Worm (Caenorhabditis elegans) whole organism, midembryonic: ENCODE data around the gene hmg-1.2.

ENCODE experiments used
- T22C8.4 ChIP-seq: fragments of 200-800 bp; sonication (Bioruptor generic); IDR thresholded peaks from 2 replicates; pipeline ENCODE4 v1.3.6; 2022; ENCODE audit warnings: missing genetic modification characterization, missing compliant biosample characterization
- cog-1 ChIP-seq: sonication (generic microtip); optimal IDR thresholded peaks from 2 replicates; lab custom pipeline; 2016; ENCODE audit warnings: missing genetic modification characterization, missing compliant biosample characterization
- flt-1 ChIP-seq: fragments of 200-800 bp; sonication (Bioruptor generic); IDR thresholded peaks from 2 replicates; pipeline ENCODE4 v1.3.6; 2022; ENCODE audit warnings: missing genetic modification characterization, missing compliant biosample characterization
- klf-2 ChIP-seq: fragments of 200-800 bp; sonication (Bioruptor generic); conservative IDR thresholded peaks from 2 replicates; pipeline ENCODE4 v1.3.6; 2022; ENCODE audit warnings: missing genetic modification reagents, missing genetic modification characterization, missing compliant biosample characterization
- ref-1 ChIP-seq: fragments of 200-800 bp; sonication (Bioruptor generic); conservative IDR thresholded peaks from 2 replicates; pipeline ENCODE4 v1.3.6; 2022; ENCODE audit warnings: missing genetic modification reagents, missing genetic modification characterization, missing compliant biosample characterization
- tab-1 ChIP-seq: fragments of 200-800 bp; sonication (Bioruptor generic); IDR thresholded peaks from 2 replicates; pipeline ENCODE4 v1.3.6; 2022; ENCODE audit warnings: missing genetic modification characterization, missing compliant biosample characterization
- ztf-23 ChIP-seq: fragments of 200-800 bp; sonication (Bioruptor generic); IDR thresholded peaks from 2 replicates; pipeline ENCODE4 v1.3.6; 2022; ENCODE audit warnings: missing genetic modification reagents, missing genetic modification characterization, missing compliant biosample characterization

- TF ChIP-seq flt-1 (GFP tag; lab: Robert Waterston, UW) (no peak), ref-1 (GFP tag; lab: Robert Waterston, UW) (no peak), tab-1 (GFP tag; lab: Robert Waterston, UW) (no peak), ztf-23 (GFP tag; lab: Robert Waterston, UW) (no peak), T22C8.4 (GFP tag; lab: Robert Waterston, UW) (no peak), klf-2 (no peak), cog-1 (no peak)
These were observed 32.1 kb downstream of the hmg-1.2 start for ce11 chrIII:6312244-6312643.
